Fruit fly (Drosophila melanogaster) whole organism, adult: ENCODE data around the gene Lip1.
A peak's percentile ranks its signal among the peaks of the same experiment; 100 is the strongest.

ENCODE experiments used
- CG11617 ChIP-seq: fragments of 200-800 bp; sonication (Bioruptor generic); optimal IDR thresholded peaks from 2 replicates; lab custom pipeline; 2017; ENCODE audit warnings: mild to moderate bottlenecking, missing biosample characterization, missing genetic modification reagents, missing genetic modification characterization
- CG12768 ChIP-seq: fragments of 200-800 bp; sonication (Bioruptor generic); optimal IDR thresholded peaks from 2 replicates; lab custom pipeline; 2017; ENCODE audit warnings: missing biosample characterization, missing genetic modification characterization, mild to moderate bottlenecking, moderate library complexity, missing genetic modification reagents
- CG14711 ChIP-seq: fragments of 200-800 bp; sonication (Bioruptor generic); optimal IDR thresholded peaks from 2 replicates; lab custom pipeline; 2018; ENCODE audit warnings: missing biosample characterization, mild to moderate bottlenecking, missing genetic modification characterization, moderate library complexity
- CG1620 ChIP-seq: fragments of 200-800 bp; sonication (Bioruptor generic); optimal IDR thresholded peaks from 2 replicates; lab custom pipeline; 2016; ENCODE audit warnings: missing biosample characterization, missing genetic modification characterization
- CG33017 ChIP-seq: fragments of 200-800 bp; sonication (Bioruptor generic); optimal IDR thresholded peaks from 2 replicates; lab custom pipeline; 2018; ENCODE audit warnings: missing biosample characterization, mild to moderate bottlenecking, missing genetic modification characterization, moderate library complexity
- CG5204 ChIP-seq: fragments of 200-800 bp; sonication (Bioruptor generic); optimal IDR thresholded peaks from 2 replicates; lab custom pipeline; 2016; ENCODE audit warnings: missing biosample characterization, missing genetic modification characterization
- CG7045 ChIP-seq: fragments of 200-800 bp; sonication (Bioruptor generic); optimal IDR thresholded peaks from 2 replicates; lab custom pipeline; 2017; ENCODE audit warnings: missing biosample characterization, mild to moderate bottlenecking, missing genetic modification characterization
- CG7101 ChIP-seq: fragments of 200-800 bp; sonication (Bioruptor generic); optimal IDR thresholded peaks from 2 replicates; lab custom pipeline; 2018; ENCODE audit warnings: missing biosample characterization, mild to moderate bottlenecking, missing genetic modification characterization, moderate library complexity
- Clk ChIP-seq: fragments of 200-800 bp; sonication (Bioruptor generic); optimal IDR thresholded peaks from 2 replicates; lab custom pipeline; 2017; ENCODE audit warnings: missing biosample characterization, missing genetic modification characterization
- Crg-1 ChIP-seq: fragments of 200-800 bp; sonication (Bioruptor generic); optimal IDR thresholded peaks from 2 replicates; lab custom pipeline; 2016; ENCODE audit warnings: missing biosample characterization, missing genetic modification characterization
- Hr96 ChIP-seq: fragments of 200-800 bp; sonication (Bioruptor generic); optimal IDR thresholded peaks from 2 replicates; lab custom pipeline; 2016; ENCODE audit warnings: missing biosample characterization, missing genetic modification characterization
- Mnt ChIP-seq: fragments of 200-800 bp; sonication (Bioruptor generic); optimal IDR thresholded peaks from 2 replicates; lab custom pipeline; 2016; ENCODE audit warnings: missing biosample characterization, mild to moderate bottlenecking, missing genetic modification characterization
- bab1 ChIP-seq: fragments of 200-800 bp; sonication (Bioruptor generic); optimal IDR thresholded peaks from 3 replicates; lab custom pipeline; 2019; ENCODE audit warnings: missing biosample characterization, mild to moderate bottlenecking, missing genetic modification characterization, moderate library complexity
- cic ChIP-seq: fragments of 200-800 bp; sonication (Bioruptor generic); optimal IDR thresholded peaks from 2 replicates; lab custom pipeline; 2017; ENCODE audit warnings: missing biosample characterization, mild to moderate bottlenecking, missing genetic modification characterization, moderate library complexity
- cnc ChIP-seq, 2 experiments: fragments of >200 bp; optimal IDR thresholded peaks; 2 replicates each; lab custom pipeline; 2017
- kay ChIP-seq: fragments of 200-800 bp; sonication (Bioruptor generic); peaks from one replicate; lab custom pipeline; 2016; ENCODE audit warnings: missing biosample characterization, missing genetic modification characterization, borderline replicate concordance
- ovo ChIP-seq: fragments of 200-800 bp; sonication (Bioruptor generic); optimal IDR thresholded peaks from 2 replicates; lab custom pipeline; 2016; ENCODE audit warnings: missing biosample characterization, missing genetic modification characterization
- pad ChIP-seq: fragments of 200-800 bp; sonication (Bioruptor generic); optimal IDR thresholded peaks from 3 replicates; lab custom pipeline; 2017; ENCODE audit warnings: missing biosample characterization, missing genetic modification characterization, mild to moderate bottlenecking, moderate library complexity, missing genetic modification reagents
- tj ChIP-seq: fragments of 200-800 bp; sonication (Bioruptor generic); optimal IDR thresholded peaks from 3 replicates; lab custom pipeline; 2017; ENCODE audit warnings: missing biosample characterization, mild to moderate bottlenecking, missing genetic modification characterization, moderate library complexity
- toe ChIP-seq: fragments of 200-800 bp; sonication (Bioruptor generic); optimal IDR thresholded peaks from 2 replicates; lab custom pipeline; 2016; ENCODE audit warnings: missing biosample characterization, missing genetic modification characterization

The Lip1 gene

DNA sequence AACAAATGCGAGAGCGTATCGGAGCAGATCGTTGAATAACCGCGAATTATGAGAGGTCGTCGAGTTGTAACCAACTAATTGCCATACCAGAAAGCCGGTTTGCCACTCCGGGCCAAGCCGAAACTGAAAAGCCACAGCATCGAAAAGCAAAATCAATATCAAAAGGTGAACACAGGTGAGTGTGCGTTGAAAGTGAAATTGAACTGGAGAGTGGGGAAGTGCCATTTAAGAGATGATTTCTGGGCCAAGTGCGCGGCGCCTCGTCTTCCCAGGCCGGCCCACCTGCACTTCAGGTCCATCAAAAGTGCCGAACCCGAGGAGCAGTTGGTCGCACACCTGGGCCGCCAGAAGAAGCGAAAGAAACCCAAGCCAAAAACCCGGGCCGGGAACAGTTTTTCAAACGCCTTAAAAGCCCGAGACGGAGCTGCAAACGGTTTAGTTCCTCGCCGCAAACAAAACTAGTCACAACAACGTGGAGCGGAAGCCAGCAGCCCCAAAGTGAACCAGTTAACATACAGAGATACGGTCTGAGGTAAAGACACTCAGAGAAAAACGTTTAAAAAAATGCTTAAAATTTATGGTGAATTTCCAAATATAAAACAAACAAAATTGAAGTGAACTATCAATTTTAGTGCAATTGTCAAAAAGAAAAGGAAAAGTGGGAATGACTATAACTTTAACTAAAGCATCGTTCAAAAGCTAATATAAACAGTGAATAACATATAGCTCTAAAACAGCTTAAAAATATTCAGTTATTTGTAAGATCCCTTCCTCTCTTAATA, 24.2 kb downstream of the Lip1 start, which contains the start of gene CG17104:
TSS of gene CG17104 (plus strand) at position 266 of the 782 bp plus-strand sequence.
- TF ChIP-seq toe (GFP tag; lab: Kevin White, UChicago) (no peak), CG14711 (tag; lab: Kevin White, UChicago) (no peak)

DNA sequence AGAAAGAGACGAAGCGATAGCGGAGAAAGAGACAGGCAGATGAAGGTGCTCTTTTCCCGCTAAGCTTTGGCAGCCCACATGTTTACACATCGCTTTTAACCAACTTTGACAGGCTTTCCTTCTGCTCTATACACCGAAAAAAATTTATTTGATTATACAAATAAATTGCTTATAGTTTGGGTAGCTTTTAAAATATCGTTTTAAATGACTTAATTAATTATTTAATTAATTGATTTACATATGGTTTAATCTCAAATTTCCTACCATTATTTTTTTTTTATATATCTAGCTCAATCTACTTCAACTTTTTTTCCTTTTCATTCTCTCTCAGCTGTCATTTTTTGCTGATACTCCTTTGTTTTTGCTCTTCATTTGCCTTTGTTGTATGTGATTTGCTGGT, 28.4 kb downstream of the Lip1 start:
- no peak for TF ChIP-seq tj (GFP tag; lab: Kevin White, UChicago)
- no peak for TF ChIP-seq CG14711 (tag; lab: Kevin White, UChicago)
- TF ChIP-seq cic, result no peak
- no peak for TF ChIP-seq cnc (optimal IDR thresholded peaks at IDR 0.05; lab: Kevin White, UChicago)

DNA sequence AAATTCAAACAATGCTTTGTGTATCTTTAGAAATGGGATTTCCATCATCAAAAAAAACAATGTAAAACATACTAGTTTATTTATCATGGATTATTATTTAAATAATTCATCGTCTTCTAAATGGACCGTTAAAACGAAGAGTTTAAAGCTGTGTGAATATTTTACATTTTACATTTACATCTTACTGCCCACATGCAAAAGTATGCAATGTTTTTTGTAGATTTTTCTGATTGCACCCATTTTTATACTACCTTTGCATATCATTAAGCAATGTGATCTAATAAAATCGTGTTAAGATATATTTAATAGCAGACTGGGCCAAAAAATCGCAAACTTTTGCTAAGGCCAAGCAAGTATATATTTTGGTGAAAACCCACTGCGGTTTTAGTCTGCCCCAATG, 29.8 kb downstream of the Lip1 start:
- TF ChIP-seq cnc (optimal IDR thresholded peaks at IDR 0.05; lab: Kevin White, UChicago), result no peak
- no peak for TF ChIP-seq Hr96
- no peak for TF ChIP-seq CG12768 (GFP tag; lab: Kevin White, UChicago)
- TF ChIP-seq pad (GFP tag; lab: Kevin White, UChicago), result no peak
- TF ChIP-seq Mnt, result no peak
- no peak for TF ChIP-seq toe (GFP tag; lab: Kevin White, UChicago)
- TF ChIP-seq tj (GFP tag; lab: Kevin White, UChicago), result no peak
- TF ChIP-seq CG7101 (tag; lab: Kevin White, UChicago), result no peak
- TF ChIP-seq Clk, result no peak
- no peak for TF ChIP-seq ovo
- TF ChIP-seq CG11617 (GFP tag; lab: Kevin White, UChicago), result no peak
- TF ChIP-seq CG14711 (tag; lab: Kevin White, UChicago), result no peak
- no peak for TF ChIP-seq CG5204 (GFP tag; lab: Kevin White, UChicago)
- TF ChIP-seq CG33017, result no peak
- TF ChIP-seq CG1620 (GFP tag; lab: Kevin White, UChicago), result no peak
- TF ChIP-seq Crg-1 (GFP tag; lab: Kevin White, UChicago), result no peak

DNA sequence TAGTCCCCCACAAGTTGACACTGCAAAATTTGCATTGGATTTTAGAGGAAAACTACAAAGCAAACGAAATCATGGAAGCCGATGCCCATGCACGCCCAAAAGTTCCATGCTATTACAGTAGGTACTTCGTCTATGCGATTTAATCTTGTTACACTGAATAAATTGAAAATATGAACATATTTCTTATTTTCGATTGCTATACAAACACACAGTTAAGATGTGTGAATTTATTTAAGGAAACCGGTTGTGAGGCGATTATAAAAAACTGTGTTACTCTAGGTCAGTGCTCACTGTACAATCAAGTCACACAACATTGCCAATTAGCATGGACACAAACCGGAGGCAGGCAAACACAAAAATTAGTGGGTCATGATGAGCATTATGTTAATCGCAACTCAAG, 35.7 kb downstream of the Lip1 start:
- no peak for TF ChIP-seq cnc (optimal IDR thresholded peaks at IDR 0.05; lab: Kevin White, UChicago)

DNA sequence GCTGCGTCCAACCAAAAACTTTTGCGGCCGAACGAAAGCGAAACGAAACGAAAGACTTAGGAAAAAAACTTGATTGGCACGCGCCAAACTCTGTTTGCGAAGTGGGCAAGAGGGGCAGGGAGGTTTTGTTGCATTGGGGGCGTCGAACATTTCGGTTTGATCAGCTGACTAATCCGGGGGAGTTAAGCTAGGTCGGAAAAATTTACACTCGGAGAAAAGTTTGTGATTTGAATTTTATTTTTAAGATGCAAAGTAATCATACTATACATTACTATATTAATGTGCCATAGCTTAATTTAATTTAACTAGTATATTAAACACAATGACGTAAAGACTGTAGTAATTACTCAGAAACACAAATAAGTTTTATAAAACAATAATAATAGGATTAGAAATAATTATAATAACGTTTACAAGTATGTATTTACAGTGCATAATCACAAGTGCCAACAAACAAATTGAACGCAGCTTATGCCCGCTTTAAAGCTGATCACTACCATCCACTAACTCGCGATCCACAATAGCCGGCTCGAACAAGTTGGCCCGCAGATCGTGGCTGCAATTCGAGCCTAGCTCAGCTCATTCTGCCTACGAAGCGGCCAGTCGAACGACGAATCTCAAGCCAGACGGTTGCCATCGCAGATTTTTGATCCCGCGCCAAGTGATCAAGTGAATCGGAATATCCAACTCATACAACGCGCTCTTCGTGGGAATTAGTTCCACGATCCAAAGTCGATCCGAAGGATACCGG, 39.7 kb downstream of the Lip1 start, which contains the start of gene CG31871:
TSS of gene CG31871 (plus strand) at position 592 of the 751 bp plus-strand sequence.
- TF ChIP-seq CG7045 (peak; percentile 22), toe (GFP tag; lab: Kevin White, UChicago) (no peak)

DNA sequence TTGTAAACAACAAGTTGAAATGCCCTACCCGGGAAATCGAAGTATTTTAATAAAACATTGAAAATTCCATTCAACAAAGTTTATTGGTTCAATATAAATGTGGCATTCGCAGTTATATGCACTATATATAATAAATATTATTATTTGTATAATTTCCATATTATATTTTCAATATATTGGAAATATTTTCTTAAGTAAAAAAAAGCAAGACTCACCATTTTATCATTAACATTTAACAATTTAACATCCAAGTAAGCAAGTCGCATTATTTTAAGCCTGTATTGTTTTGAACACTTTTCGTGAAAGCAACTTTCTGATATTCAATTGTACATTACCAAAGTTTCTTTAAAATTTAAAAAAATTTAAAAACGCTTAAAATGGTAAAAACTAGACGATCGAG, 43.4 kb downstream of the Lip1 start, which contains the start of gene CG45690:
TSS of gene CG45690 (plus strand) at position 301 of the 400 bp plus-strand sequence.
- TF ChIP-seq Hr96, result no peak
- no peak for TF ChIP-seq CG5204 (GFP tag; lab: Kevin White, UChicago)
- no peak for TF ChIP-seq bab1 (GFP tag; lab: Kevin White, UChicago)
- no peak for TF ChIP-seq tj (GFP tag; lab: Kevin White, UChicago)
- TF ChIP-seq Clk, result no peak
- no peak for TF ChIP-seq CG11617 (GFP tag; lab: Kevin White, UChicago)
- TF ChIP-seq CG14711 (tag; lab: Kevin White, UChicago), result no peak
- no peak for TF ChIP-seq pad (GFP tag; lab: Kevin White, UChicago)
- TF ChIP-seq CG12768 (GFP tag; lab: Kevin White, UChicago), result no peak
- no peak for TF ChIP-seq cnc (optimal IDR thresholded peaks at IDR 0.05; lab: Kevin White, UChicago)
- no peak for TF ChIP-seq CG1620 (GFP tag; lab: Kevin White, UChicago)
- TF ChIP-seq toe (GFP tag; lab: Kevin White, UChicago), result no peak
- no peak for TF ChIP-seq Mnt
- no peak for TF ChIP-seq CG7045

DNA sequence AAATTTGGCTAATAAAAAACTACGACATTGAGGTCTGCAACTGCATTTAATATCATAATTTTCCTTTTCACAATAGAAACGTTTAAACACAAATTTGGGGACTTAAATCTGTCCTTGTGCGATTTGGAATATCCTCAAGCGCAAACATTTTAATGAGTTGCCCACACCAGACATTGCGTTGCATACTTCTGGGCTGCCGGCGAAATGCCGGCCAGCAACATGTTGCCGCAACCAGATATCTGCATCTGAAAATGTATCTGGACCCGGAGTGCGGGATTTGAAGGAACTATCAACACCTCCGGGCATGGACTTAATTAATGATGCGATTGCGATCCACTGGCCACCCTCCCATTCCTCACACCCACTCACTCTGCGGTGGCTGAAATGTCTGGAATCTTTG, 46.8 kb downstream of the Lip1 start:
- TF ChIP-seq Mnt (no peak), Hr96 (no peak), ovo (no peak), kay (GFP tag; lab: Kevin White, UChicago) (no peak), bab1 (GFP tag; lab: Kevin White, UChicago) (no peak)

DNA sequence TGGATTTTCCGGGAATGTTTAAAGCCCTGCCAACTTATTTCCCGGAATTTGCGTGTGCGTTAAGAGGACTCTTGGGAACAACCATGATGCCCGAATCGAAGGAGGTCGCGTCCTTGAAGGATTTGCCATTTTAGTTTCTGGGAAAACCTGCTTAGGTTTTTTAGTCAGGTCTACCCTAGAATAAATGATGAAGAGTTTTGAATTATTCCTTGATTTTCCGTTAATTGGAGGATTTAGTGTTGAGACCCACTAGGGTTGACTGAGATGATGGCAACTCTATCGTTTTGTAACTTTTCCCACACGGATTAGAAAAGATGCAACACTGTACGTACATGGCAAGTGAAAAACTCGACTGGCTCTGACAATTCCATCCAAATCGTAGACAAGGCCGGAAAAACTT, 50.0 kb downstream of the Lip1 start, which contains the start of gene dbf:
TSS of gene dbf (plus strand) at position 301 of the 400 bp plus-strand sequence.
- TF ChIP-seq toe (GFP tag; lab: Kevin White, UChicago), result no peak
- TF ChIP-seq cic, result no peak
- TF ChIP-seq cnc (optimal IDR thresholded peaks at IDR 0.05; lab: Kevin White, UChicago), result no peak
- TF ChIP-seq kay (GFP tag; lab: Kevin White, UChicago), result no peak
- no peak for TF ChIP-seq Crg-1 (GFP tag; lab: Kevin White, UChicago)
- no peak for TF ChIP-seq CG11617 (GFP tag; lab: Kevin White, UChicago)
- TF ChIP-seq CG5204 (GFP tag; lab: Kevin White, UChicago), result no peak
- no peak for TF ChIP-seq pad (GFP tag; lab: Kevin White, UChicago)
- TF ChIP-seq CG7101 (tag; lab: Kevin White, UChicago), result no peak
- no peak for TF ChIP-seq CG7045
- no peak for TF ChIP-seq Mnt
- TF ChIP-seq Hr96, result no peak
- no peak for TF ChIP-seq CG1620 (GFP tag; lab: Kevin White, UChicago)
- no peak for TF ChIP-seq Clk
- no peak for TF ChIP-seq ovo
- no peak for TF ChIP-seq CG33017
